Worm (Caenorhabditis elegans): Measurements from ENCODE around the gene gmpr-1.

ce11 chrV:4382298-4382697 is 11.1 kb upstream of the gmpr-1 start, which contains the start of gene F13A2.1:
- no peak for TF ChIP-seq elt-3 (tag; optimal IDR thresholded peaks at IDR 0.05)
- TF ChIP-seq lin-15B (tag; optimal IDR thresholded peaks at IDR 0.05), result no peak
- TF ChIP-seq ztf-4 (tag; optimal IDR thresholded peaks at IDR 0.05), result no peak
- TF ChIP-seq ZK546.5 (tag; optimal IDR thresholded peaks at IDR 0.05), result no peak

Measured in whole organism, L3 larva.